Worm (Caenorhabditis elegans): ENCODE measurements around the gene D1079.1.

ce11 chrX:4435396-4435795 is 32.4 kb downstream of the D1079.1 start:
- TF ChIP-seq dve-1 (tag; optimal IDR thresholded peaks at IDR 0.05) (no peak), pha-2 (tag; optimal IDR thresholded peaks at IDR 0.05) (no peak), ama-1 (optimal IDR thresholded peaks at IDR 0.05) (no peak), hlh-15 (tag; optimal IDR thresholded peaks at IDR 0.05) (no peak), ceh-14 (tag; optimal IDR thresholded peaks at IDR 0.05) (no peak), hlh-30 (tag; optimal IDR thresholded peaks at IDR 0.05; ENCODE audit: insufficient read depth) (no peak)

Data from whole organism, late embryonic.